Worm (Caenorhabditis elegans) whole organism, midembryonic: ENCODE measurements around the gene C08B6.3.

ENCODE experiments used
- T22C8.4 ChIP-seq: fragments of 200-800 bp; sonication (Bioruptor generic); IDR thresholded peaks from 2 replicates; pipeline ENCODE4 v1.3.6; 2022; ENCODE audit warnings: missing genetic modification characterization, missing compliant biosample characterization
- klf-2 ChIP-seq: fragments of 200-800 bp; sonication (Bioruptor generic); conservative IDR thresholded peaks from 2 replicates; pipeline ENCODE4 v1.3.6; 2022; ENCODE audit warnings: missing genetic modification reagents, missing genetic modification characterization, missing compliant biosample characterization
- ref-1 ChIP-seq: fragments of 200-800 bp; sonication (Bioruptor generic); conservative IDR thresholded peaks from 2 replicates; pipeline ENCODE4 v1.3.6; 2022; ENCODE audit warnings: missing genetic modification reagents, missing genetic modification characterization, missing compliant biosample characterization
- ztf-23 ChIP-seq: fragments of 200-800 bp; sonication (Bioruptor generic); IDR thresholded peaks from 2 replicates; pipeline ENCODE4 v1.3.6; 2022; ENCODE audit warnings: missing genetic modification reagents, missing genetic modification characterization, missing compliant biosample characterization
- ztf-29 ChIP-seq: fragments of 200-800 bp; sonication (Bioruptor generic); IDR thresholded peaks from 2 replicates; pipeline ENCODE4 v1.3.6; 2022; ENCODE audit warnings: missing genetic modification reagents, missing genetic modification characterization, missing compliant biosample characterization

ce11 chrV:10094374-10094773 lies 17.7 kb downstream of the C08B6.3 start, which contains the start of gene srd-49:
- TF ChIP-seq klf-2 (GFP tag; lab: Robert Waterston, UW), result no peak
- no peak for TF ChIP-seq T22C8.4 (GFP tag; lab: Robert Waterston, UW)
- no peak for TF ChIP-seq ref-1
- TF ChIP-seq ztf-29 (GFP tag; lab: Robert Waterston, UW), result no peak
- no peak for TF ChIP-seq ztf-23 (GFP tag; lab: Robert Waterston, UW)
